Worm (Caenorhabditis elegans) whole organism, young adult: ENCODE data around the gene C02F12.5.

ENCODE experiments used
- B0019.2 ChIP-seq: fragments of 200-800 bp; sonication (Bioruptor generic); conservative IDR thresholded peaks from 2 replicates; pipeline ENCODE4 v1.3.6; 2022; ENCODE audit warnings: missing genetic modification reagents, missing genetic modification characterization, missing compliant biosample characterization
- B0261.1 ChIP-seq: sonication (generic microtip); optimal IDR thresholded peaks from 2 replicates; lab custom pipeline; 2016; ENCODE audit warnings: mild to moderate bottlenecking, missing genetic modification characterization, moderate library complexity, missing compliant biosample characterization
- C06A6.2 ChIP-seq: fragments of 200-800 bp; sonication (Bioruptor generic); conservative IDR thresholded peaks from 2 replicates; pipeline ENCODE4 v1.3.6; 2022; ENCODE audit warnings: missing genetic modification characterization, missing compliant biosample characterization
- F10E7.11 ChIP-seq: sonication (generic microtip); optimal IDR thresholded peaks from 2 replicates; lab custom pipeline; 2017; ENCODE audit warnings: mild to moderate bottlenecking, missing genetic modification characterization, moderate library complexity, missing compliant biosample characterization
- F49E8.2 ChIP-seq: sonication (generic microtip); optimal IDR thresholded peaks from 3 replicates; lab custom pipeline; 2017; ENCODE audit warnings: missing genetic modification characterization, mild to moderate bottlenecking, missing compliant biosample characterization, antibody characterized with exemption, moderate library complexity; ENCODE audit not compliant: insufficient read depth
- K11D2.4 ChIP-seq: fragments of 200-800 bp; sonication (Bioruptor generic); IDR thresholded peaks from 2 replicates; pipeline ENCODE4 v1.3.6; 2022; ENCODE audit warnings: missing genetic modification reagents, missing genetic modification characterization, missing compliant biosample characterization
- Y53F4B.3 ChIP-seq: fragments of 200-800 bp; sonication (Bioruptor generic); IDR thresholded peaks from 2 replicates; pipeline ENCODE4 v1.3.6; 2022; ENCODE audit warnings: missing genetic modification reagents, missing genetic modification characterization, missing compliant biosample characterization
- Y53G8AR.9 ChIP-seq: fragments of 200-800 bp; sonication (Bioruptor generic); conservative IDR thresholded peaks from 2 replicates; pipeline ENCODE4 v1.3.6; 2022; ENCODE audit warnings: missing genetic modification reagents, missing genetic modification characterization, missing compliant biosample characterization
- Y56A3A.18 ChIP-seq: fragments of 200-800 bp; sonication (Bioruptor generic); IDR thresholded peaks from 2 replicates; pipeline ENCODE4 v1.3.6; 2022; ENCODE audit warnings: missing genetic modification reagents, missing genetic modification characterization, missing compliant biosample characterization
- ama-1 ChIP-seq, 3 experiments: fragments of 150-350 bp in 1 of 3; sonication (generic microtip) in 2 of 3; optimal IDR thresholded peaks; 2 replicates each; lab custom pipeline; 2014 to 2018; ENCODE audit warnings: missing biosample characterization in 2 of 3, missing genetic modification characterization in 2 of 3, missing genetic modification reagents in 2 of 3
- aptf-3 ChIP-seq: fragments of 200-800 bp; sonication (Bioruptor generic); IDR thresholded peaks from 2 replicates; pipeline ENCODE4 v1.3.6; 2022; ENCODE audit warnings: missing genetic modification characterization, missing compliant biosample characterization
- athp-1 ChIP-seq: sonication (generic microtip); optimal IDR thresholded peaks from 2 replicates; lab custom pipeline; 2017; ENCODE audit warnings: mild to moderate bottlenecking, missing genetic modification characterization, missing compliant biosample characterization
- attf-5 ChIP-seq: fragments of 200-800 bp; sonication (Bioruptor generic); optimal IDR thresholded peaks from 2 replicates; lab custom pipeline; 2018; ENCODE audit warnings: mild to moderate bottlenecking, missing genetic modification characterization, missing compliant biosample characterization
- ceh-100 ChIP-seq: fragments of 200-800 bp; sonication (Bioruptor generic); IDR thresholded peaks from 2 replicates; pipeline ENCODE4 v1.3.6; 2022; ENCODE audit warnings: missing genetic modification reagents, missing genetic modification characterization, missing compliant biosample characterization
- ceh-58 ChIP-seq: fragments of 200-800 bp; sonication (Bioruptor generic); IDR thresholded peaks from 2 replicates; pipeline ENCODE4 v1.3.6; 2022; ENCODE audit warnings: missing genetic modification characterization, missing compliant biosample characterization
- ceh-79 ChIP-seq: sonication (generic microtip); optimal IDR thresholded peaks from 2 replicates; lab custom pipeline; 2017; ENCODE audit warnings: mild to moderate bottlenecking, missing genetic modification characterization, missing compliant biosample characterization
- die-1 ChIP-seq: sonication (generic microtip); optimal IDR thresholded peaks from 2 replicates; lab custom pipeline; 2016; ENCODE audit warnings: missing genotype, mild to moderate bottlenecking, missing genetic modification characterization, missing compliant biosample characterization
- fkh-3 ChIP-seq: sonication (generic microtip); optimal IDR thresholded peaks from 2 replicates; lab custom pipeline; 2016; ENCODE audit warnings: mild to moderate bottlenecking, missing genetic modification characterization, missing compliant biosample characterization
- him-1 ChIP-seq: sonication (generic microtip); optimal IDR thresholded peaks from 2 replicates; lab custom pipeline; 2016; ENCODE audit warnings: missing genotype, missing genetic modification reagents, missing genetic modification characterization, missing compliant biosample characterization
- hlh-12 ChIP-seq: sonication (generic microtip); optimal IDR thresholded peaks from 2 replicates; lab custom pipeline; 2016; ENCODE audit warnings: missing genetic modification characterization, missing compliant biosample characterization
- hmg-20 ChIP-seq: fragments of 200-800 bp; sonication (Bioruptor generic); IDR thresholded peaks from 2 replicates; pipeline ENCODE4 v1.3.6; 2022; ENCODE audit warnings: missing genetic modification reagents, missing genetic modification characterization, missing compliant biosample characterization
- hsf-1 ChIP-seq: fragments of 200-800 bp; sonication (Bioruptor generic); IDR thresholded peaks from 2 replicates; pipeline ENCODE4 v1.3.6; 2022; ENCODE audit warnings: missing genetic modification reagents, missing genetic modification characterization, missing compliant biosample characterization
- let-607 ChIP-seq, 2 experiments: fragments of 200-800 bp in 1 of 2; sonication (Bioruptor generic) in 1 of 2; sonication (generic microtip) in 1 of 2; optimal IDR thresholded peaks; 2 replicates each; lab custom pipeline; 2016 to 2018; ENCODE audit warnings: mild to moderate bottlenecking in 2 of 2, missing compliant biosample characterization in 2 of 2, missing genetic modification characterization in 2 of 2, moderate library complexity in 2 of 2, missing genotype in 1 of 2
- lir-1 ChIP-seq: fragments of 200-800 bp; sonication (Bioruptor generic); conservative IDR thresholded peaks from 2 replicates; pipeline ENCODE4 v1.3.6; 2022; ENCODE audit warnings: missing genetic modification reagents, missing genetic modification characterization, missing compliant biosample characterization
- lsl-1 ChIP-seq: fragments of 200-800 bp; sonication (Bioruptor generic); optimal IDR thresholded peaks from 2 replicates; lab custom pipeline; 2018; ENCODE audit warnings: mild to moderate bottlenecking, missing genetic modification characterization, moderate library complexity, missing compliant biosample characterization
- madf-10 ChIP-seq: sonication (generic microtip); optimal IDR thresholded peaks from 2 replicates; lab custom pipeline; 2016; ENCODE audit warnings: mild to moderate bottlenecking, missing genetic modification characterization, missing compliant biosample characterization
- mel-28 ChIP-seq: sonication (generic microtip); optimal IDR thresholded peaks from 2 replicates; lab custom pipeline; 2016; ENCODE audit warnings: borderline replicate concordance, mild to moderate bottlenecking, missing genetic modification characterization, missing compliant biosample characterization
- nfyb-1 ChIP-seq: fragments of 200-800 bp; sonication (Bioruptor generic); IDR thresholded peaks from 2 replicates; pipeline ENCODE4 v1.3.6; 2022; ENCODE audit warnings: missing genetic modification reagents, missing genetic modification characterization, missing compliant biosample characterization
- nhr-80 ChIP-seq: sonication (generic microtip); optimal IDR thresholded peaks from 2 replicates; lab custom pipeline; 2016; ENCODE audit warnings: missing genetic modification characterization, missing compliant biosample characterization
- pbrm-1 ChIP-seq: fragments of 200-800 bp; sonication (Bioruptor generic); IDR thresholded peaks from 2 replicates; pipeline ENCODE4 v1.3.6; 2022; ENCODE audit warnings: missing genetic modification reagents, missing genetic modification characterization, missing compliant biosample characterization
- rec-8 ChIP-seq, 2 experiments: sonication (generic microtip); optimal IDR thresholded peaks; 2 replicates each; lab custom pipeline; 2016; ENCODE audit warnings: mild to moderate bottlenecking in 2 of 2, missing genetic modification characterization in 2 of 2, missing genetic modification reagents in 2 of 2, missing genotype in 2 of 2, missing biosample characterization in 1 of 2, missing compliant biosample characterization in 1 of 2, moderate library complexity in 1 of 2
- snpc-1.1 ChIP-seq: sonication (generic microtip); optimal IDR thresholded peaks from 2 replicates; lab custom pipeline; 2017; ENCODE audit warnings: missing genetic modification characterization, mild to moderate bottlenecking, missing compliant biosample characterization, antibody characterized with exemption, moderate library complexity, missing genotype, missing genetic modification reagents; ENCODE audit not compliant: insufficient read depth
- snpc-1.3 ChIP-seq: sonication (generic microtip); optimal IDR thresholded peaks from 2 replicates; lab custom pipeline; 2017; ENCODE audit warnings: missing genetic modification characterization, mild to moderate bottlenecking, missing compliant biosample characterization, antibody characterized with exemption, moderate library complexity, missing genotype, missing genetic modification reagents; ENCODE audit not compliant: insufficient read depth
- tlf-1 ChIP-seq: fragments of 200-800 bp; sonication (Bioruptor generic); optimal IDR thresholded peaks from 2 replicates; lab custom pipeline; 2018; ENCODE audit warnings: mild to moderate bottlenecking, missing genetic modification characterization, missing compliant biosample characterization
- unc-130 ChIP-seq: sonication (generic microtip); optimal IDR thresholded peaks from 2 replicates; lab custom pipeline; 2016; ENCODE audit warnings: missing genetic modification reagents, missing genetic modification characterization, missing compliant biosample characterization
- ztf-22 ChIP-seq: fragments of 200-800 bp; sonication (Bioruptor generic); optimal IDR thresholded peaks from 2 replicates; lab custom pipeline; 2018; ENCODE audit warnings: mild to moderate bottlenecking, missing genetic modification characterization, moderate library complexity, missing compliant biosample characterization
- ztf-6 ChIP-seq: fragments of 200-800 bp; sonication (Bioruptor generic); IDR thresholded peaks from 2 replicates; pipeline ENCODE4 v1.3.6; 2022; ENCODE audit warnings: missing genetic modification reagents, missing genetic modification characterization, missing compliant biosample characterization

C02F12.5 gene

ce11 chrX:3650100-3650809, 21.6 kb downstream of the C02F12.5 start, which contains the start of the genes sax-1 and R11G1.2 (continued):
- TF ChIP-seq die-1, result no peak
- TF ChIP-seq nhr-80 (tag; lab: Kevin White, UChicago), result peak; percentile 42
- TF ChIP-seq hmg-20 (GFP tag; lab: Robert Waterston, UW), result no peak

- TF ChIP-seq hsf-1 (GFP tag; lab: Robert Waterston, UW) (0 out of 2 replicates have a peak, but pooled peaks have one; percentile 39), ztf-6 (GFP tag; lab: Robert Waterston, UW) (no peak), K11D2.4 (GFP tag; lab: Robert Waterston, UW) (0 out of 2 replicates have a peak, but pooled peaks have one; percentile 20)
Observed at ce11 chrX:3645924-3646323, 26.0 kb downstream of the C02F12.5 start.

- no peak for TF ChIP-seq snpc-1.3 (tag; lab: Kevin White, UChicago)
- TF ChIP-seq ztf-22 (GFP tag; lab: Kevin White, UChicago), result no peak
- no peak for TF ChIP-seq snpc-1.1 (tag; lab: Kevin White, UChicago)
Observed at ce11 chrX:3644796-3645195, 27.1 kb downstream of the C02F12.5 start, which contains the start of gene tmem-24. Gene tmem-24 (minus strand): TSS chrX:3644896.

- TF ChIP-seq nfyb-1 (0 out of 2 replicates have a peak, but pooled peaks have one; percentile 19), Y53F4B.3 (GFP tag; lab: Robert Waterston, UW) (no peak)
Observed at ce11 chrX:3634782-3635181, 37.1 kb downstream of the C02F12.5 start.

- TF ChIP-seq attf-5 (GFP tag; lab: Kevin White, UChicago), result no peak
Observed at ce11 chrX:3633654-3634053, 38.2 kb downstream of the C02F12.5 start, which contains the start of gene gst-11. Gene gst-11 (minus strand): TSS chrX:3633754.

ce11 chrX:3631550-3631949, 40.3 kb downstream of the C02F12.5 start:
- no peak for TF ChIP-seq lsl-1 (GFP tag; lab: Kevin White, UChicago)
- 0 out of 2 replicates have a peak, but pooled peaks have one; percentile 84 for TF ChIP-seq ceh-58 (GFP tag; lab: Robert Waterston, UW)
- TF ChIP-seq lir-1 (GFP tag; lab: Robert Waterston, UW), result no peak
- TF ChIP-seq Y56A3A.18, result no peak
- no peak for TF ChIP-seq fkh-3 (tag; lab: Kevin White, UChicago)
- TF ChIP-seq athp-1 (tag; lab: Kevin White, UChicago), result no peak
- no peak for TF ChIP-seq rec-8 (tag; optimal IDR thresholded peaks at IDR 0.05; lab: Kevin White, UChicago)
- no peak for TF ChIP-seq ama-1 (optimal IDR thresholded peaks at IDR 0.05; lab: Kevin White, UChicago)
- no peak for TF ChIP-seq ama-1 (GFP tag; optimal IDR thresholded peaks at IDR 0.05; lab: Kevin White, UChicago)
- no peak for TF ChIP-seq madf-10 (tag; lab: Kevin White, UChicago)
- no peak for TF ChIP-seq him-1 (tag; lab: Kevin White, UChicago)
- no peak for TF ChIP-seq unc-130 (GFP tag; lab: Kevin White, UChicago)
- TF ChIP-seq ceh-79 (tag; lab: Kevin White, UChicago), result no peak
- peak; percentile 90 for TF ChIP-seq aptf-3
- peak; percentile 45 for TF ChIP-seq pbrm-1 (GFP tag; lab: Robert Waterston, UW)
- TF ChIP-seq ceh-100 (GFP tag; lab: Robert Waterston, UW), result no peak
- no peak for TF ChIP-seq let-607 (tag; optimal IDR thresholded peaks at IDR 0.05; lab: Kevin White, UChicago)
- peak; percentile 50; the same call in 1 of the 2 replicates for TF ChIP-seq B0019.2 (GFP tag; lab: Robert Waterston, UW)
- no peak for TF ChIP-seq F10E7.11 (tag; lab: Kevin White, UChicago)
- no peak; the same call in 1 of the 2 replicates for TF ChIP-seq K11D2.4 (GFP tag; lab: Robert Waterston, UW)
- no peak for TF ChIP-seq hlh-12 (tag; lab: Kevin White, UChicago)
- TF ChIP-seq F49E8.2 (tag; lab: Kevin White, UChicago), result no peak
- no peak for TF ChIP-seq tlf-1
- TF ChIP-seq mel-28 (tag; lab: Kevin White, UChicago), result no peak
- TF ChIP-seq C06A6.2 (GFP tag; lab: Robert Waterston, UW), result 0 out of 2 replicates have a peak, but pooled peaks have one; percentile 24
- no peak for TF ChIP-seq Y53G8AR.9
- TF ChIP-seq B0261.1 (tag; lab: Kevin White, UChicago), result no peak
